Fruit fly (Drosophila melanogaster) whole organism, wandering third instar larva: ENCODE results near the gene lsn.

ENCODE experiments used
- Hnf4 ChIP-seq: fragments of 200-800 bp; sonication (Bioruptor generic); optimal IDR thresholded peaks from 2 replicates; lab custom pipeline; 2016; ENCODE audit warnings: missing biosample characterization, mild to moderate bottlenecking, missing genetic modification characterization
- Hr78 ChIP-seq: fragments of >200 bp; optimal IDR thresholded peaks from 2 replicates; lab custom pipeline; 2017; ENCODE audit warnings: missing biosample characterization, missing genetic modification characterization
- Hr83 ChIP-seq: fragments of 200-300 bp; sonication (Bioruptor generic); optimal IDR thresholded peaks from 2 replicates; lab custom pipeline; 2016; ENCODE audit warnings: missing biosample characterization, mild to moderate bottlenecking, missing genetic modification characterization, moderate library complexity; ENCODE audit not compliant: poor library complexity, severe bottlenecking
- Myc ChIP-seq: fragments of >200 bp; optimal IDR thresholded peaks from 2 replicates; lab custom pipeline; 2017
- N ChIP-seq: fragments of >200 bp; optimal IDR thresholded peaks from 2 replicates; lab custom pipeline; 2018; ENCODE audit warnings: missing biosample characterization, missing external identifiers, missing genetic modification characterization
- OdsH ChIP-seq: fragments of 200-800 bp; sonication (Bioruptor generic); optimal IDR thresholded peaks from 2 replicates; lab custom pipeline; 2016; ENCODE audit warnings: missing biosample characterization, mild to moderate bottlenecking, missing genetic modification characterization
- br ChIP-seq: fragments of 200-800 bp; sonication (Bioruptor generic); optimal IDR thresholded peaks from 2 replicates; lab custom pipeline; 2016; ENCODE audit warnings: missing biosample characterization, missing genetic modification characterization
- fru ChIP-seq: fragments of 200-800 bp; sonication (Bioruptor generic); optimal IDR thresholded peaks from 3 replicates; lab custom pipeline; 2016; ENCODE audit warnings: missing biosample characterization, mild to moderate bottlenecking, missing genetic modification characterization
- h ChIP-seq: fragments of 200-800 bp; sonication (Bioruptor generic); optimal IDR thresholded peaks from 3 replicates; lab custom pipeline; 2016; ENCODE audit warnings: missing biosample characterization, mild to moderate bottlenecking, missing genetic modification characterization
- pan ChIP-seq: fragments of >200 bp; optimal IDR thresholded peaks from 2 replicates; lab custom pipeline; 2017
- psq ChIP-seq: fragments of 200-800 bp; sonication (Bioruptor generic); optimal IDR thresholded peaks from 3 replicates; lab custom pipeline; 2017; ENCODE audit warnings: missing biosample characterization, mild to moderate bottlenecking, missing genetic modification characterization, moderate library complexity

DNA sequence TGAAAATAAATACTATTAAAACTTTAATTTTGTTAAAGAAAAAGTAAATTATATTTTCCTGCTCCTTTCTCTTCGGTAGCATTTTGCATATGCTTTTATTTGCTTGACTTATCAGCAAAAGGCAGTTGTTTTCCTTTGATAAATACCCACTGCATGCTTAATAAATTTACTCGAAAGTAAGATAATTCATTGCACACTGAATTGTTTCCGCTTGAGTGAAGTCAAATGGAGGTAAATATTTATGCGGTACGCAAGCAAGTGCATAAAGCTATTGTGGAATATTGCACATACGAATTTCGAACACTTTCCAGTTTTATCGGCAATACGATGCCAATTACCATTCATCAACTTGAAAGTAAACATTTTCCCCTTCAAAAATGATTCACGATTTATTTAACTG, 41.9 kb upstream of the lsn start:
- TF ChIP-seq pan (no peak), Myc (lab: Kevin White, UChicago) (no peak), Hr78 (GFP tag; lab: Kevin White, UChicago) (no peak), h (GFP tag; lab: Kevin White, UChicago) (peak; percentile 7), fru (GFP tag; lab: Kevin White, UChicago) (no peak), Hnf4 (GFP tag; lab: Kevin White, UChicago) (no peak), OdsH (GFP tag; lab: Kevin White, UChicago) (peak; percentile 14), Hr83 (GFP tag; lab: Kevin White, UChicago) (no peak), psq (GFP tag; lab: Kevin White, UChicago) (no peak), N (GFP tag; lab: Kevin White, UChicago) (no peak), br (no peak)
